4 worm cellular contexts compared by ENCODE assay signal in the genomic region with DNA sequence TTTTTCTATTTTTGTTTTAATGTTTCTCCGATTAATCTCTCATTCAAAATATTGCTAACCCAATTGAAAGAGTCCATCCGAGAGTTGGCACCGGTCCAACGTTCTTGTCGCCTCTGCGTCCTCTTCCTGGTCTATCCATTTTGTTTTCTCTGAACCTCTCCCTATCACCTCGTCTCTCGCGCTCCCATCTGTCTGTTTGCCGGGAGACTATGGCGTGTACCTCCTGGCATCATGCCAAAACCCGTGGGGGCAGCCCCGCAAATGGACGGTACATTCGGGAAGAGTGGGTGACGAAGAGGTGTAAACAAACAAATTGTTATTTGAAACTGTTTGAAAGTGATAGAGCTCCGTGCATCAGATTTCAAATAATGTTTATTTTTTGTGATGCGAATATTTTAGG.
A peak's percentile ranks its signal among the peaks of the same experiment; 100 is the strongest.
TF ChIP-seq lines count a peak whose summit lies in the region.

A gene (minus strand): TSS at position 139 of the 400 bp plus-strand sequence.

TF ChIP-seq in whole organism, L2 larva, 48 proteins besides CTCF, POLR2A, EP300 and RAD21 (continues in another document):
- TF ChIP-seq mbf-1 (tag; optimal IDR thresholded peaks at IDR 0.05; lab: Kevin White, UChicago) (no peak), sma-3 (GFP tag; optimal IDR thresholded peaks at IDR 0.05; lab: Kevin White, UChicago) (peak; percentile 43), unc-39 (tag; optimal IDR thresholded peaks at IDR 0.05; lab: Kevin White, UChicago) (no peak), gmeb-1 (tag; optimal IDR thresholded peaks at IDR 0.05; lab: Kevin White, UChicago) (no peak), egl-27 (tag; optimal IDR thresholded peaks at IDR 0.05; lab: Kevin White, UChicago) (peak; percentile 53), unc-62 (GFP tag; optimal IDR thresholded peaks at IDR 0.05; lab: Kevin White, UChicago) (no peak), unc-55 (GFP tag; optimal IDR thresholded peaks at IDR 0.05; lab: Kevin White, UChicago) (no peak), R02D3.7 (tag; optimal IDR thresholded peaks at IDR 0.05; lab: Kevin White, UChicago) (no peak), crh-2 (tag; optimal IDR thresholded peaks at IDR 0.05; lab: Kevin White, UChicago) (no peak), nhr-23 (tag; optimal IDR thresholded peaks at IDR 0.05; lab: Kevin White, UChicago) (no peak), elt-1 (tag; optimal IDR thresholded peaks at IDR 0.05; lab: Kevin White, UChicago) (no peak), alr-1 (tag; optimal IDR thresholded peaks at IDR 0.05; lab: Kevin White, UChicago) (no peak), mab-5 (tag; optimal IDR thresholded peaks at IDR 0.05; lab: Kevin White, UChicago) (no peak), nhr-129 (tag; optimal IDR thresholded peaks at IDR 0.05; lab: Kevin White, UChicago) (peak; percentile 66), lin-39 (tag; optimal IDR thresholded peaks at IDR 0.05; lab: Kevin White, UChicago) (no peak), ceh-82 (tag; optimal IDR thresholded peaks at IDR 0.05; lab: Kevin White, UChicago) (no peak), peb-1 (tag; optimal IDR thresholded peaks at IDR 0.05; lab: Kevin White, UChicago) (peak; percentile 41), elt-3 (tag; optimal IDR thresholded peaks at IDR 0.05; lab: Kevin White, UChicago) (no peak), nhr-77 (tag; optimal IDR thresholded peaks at IDR 0.05; lab: Kevin White, UChicago) (no peak), ztf-4 (tag; optimal IDR thresholded peaks at IDR 0.05; lab: Kevin White, UChicago) (no peak), snpc-4 (tag; optimal IDR thresholded peaks at IDR 0.05; lab: Kevin White, UChicago) (peak; percentile 33), nhr-25 (tag; optimal IDR thresholded peaks at IDR 0.05; lab: Kevin White, UChicago) (peak; percentile 7), Y55F3AM.14 (GFP tag; optimal IDR thresholded peaks at IDR 0.05; lab: Kevin White, UChicago) (no peak)

TF ChIP-seq in whole organism, L4 larva, 104 proteins besides CTCF, POLR2A, EP300 and RAD21 (continues in another document):
- TF ChIP-seq nhr-48 (tag; optimal IDR thresholded peaks at IDR 0.05; lab: Kevin White, UChicago) = peak; percentile 14
- no peak for TF ChIP-seq lir-3 (tag; optimal IDR thresholded peaks at IDR 0.05; lab: Kevin White, UChicago)
- peak in 1 of 2 experiments; percentile 69 for TF ChIP-seq mdl-1 (tag; optimal IDR thresholded peaks at IDR 0.05; lab: Kevin White, UChicago)
- TF ChIP-seq T26A8.4 (GFP tag; IDR thresholded peaks at IDR 0.05; lab: Robert Waterston, UW) = 0 out of 2 replicates have a peak, but pooled peaks have one; percentile 24
- TF ChIP-seq ceh-44 (GFP tag; IDR thresholded peaks at IDR 0.05; lab: Robert Waterston, UW) = no peak
- no peak for TF ChIP-seq nhr-42 (GFP tag; IDR thresholded peaks at IDR 0.05; lab: Robert Waterston, UW)
- no peak for TF ChIP-seq attf-4 (tag; optimal IDR thresholded peaks at IDR 0.05; lab: Kevin White, UChicago)
- peak; percentile 30 for TF ChIP-seq mes-2 (tag; optimal IDR thresholded peaks at IDR 0.05; lab: Kevin White, UChicago; ENCODE audit: poor library complexity, severe bottlenecking)
- 0 out of 2 replicates have a peak, but pooled peaks have one; percentile 31 for TF ChIP-seq madf-9 (GFP tag; conservative IDR thresholded peaks at IDR 0.05; lab: Robert Waterston, UW)
- TF ChIP-seq aly-2 (tag; optimal IDR thresholded peaks at IDR 0.05; lab: Kevin White, UChicago) = no peak
- TF ChIP-seq tag-97 (GFP tag; IDR thresholded peaks at IDR 0.05; lab: Robert Waterston, UW) = no peak
- peak; percentile 54 for TF ChIP-seq dmd-6 (GFP tag; IDR thresholded peaks at IDR 0.05; lab: Robert Waterston, UW)
- no peak for TF ChIP-seq nhr-237 (tag; optimal IDR thresholded peaks at IDR 0.05; lab: Kevin White, UChicago)
- TF ChIP-seq hmg-1.1 (GFP tag; IDR thresholded peaks at IDR 0.05; lab: Robert Waterston, UW) = peak; percentile 27; the same call in 1 of the 2 replicates
- TF ChIP-seq Y48G9A.11 (GFP tag; IDR thresholded peaks at IDR 0.05; lab: Robert Waterston, UW) = no peak
- TF ChIP-seq unc-39 (tag; optimal IDR thresholded peaks at IDR 0.05; lab: Kevin White, UChicago) = no peak
- no peak for TF ChIP-seq zfp-3 (GFP tag; conservative IDR thresholded peaks at IDR 0.05; lab: Robert Waterston, UW)
- peak; percentile 76 for TF ChIP-seq hlh-11 (tag; optimal IDR thresholded peaks at IDR 0.05; lab: Kevin White, UChicago)
- TF ChIP-seq vab-7 (GFP tag; IDR thresholded peaks at IDR 0.05; lab: Robert Waterston, UW) = no peak
- no peak for TF ChIP-seq unc-62 (GFP tag; optimal IDR thresholded peaks at IDR 0.05 in 1 of 2; lab: Kevin White, UChicago)
- no peak for TF ChIP-seq unc-62 (tag; optimal IDR thresholded peaks at IDR 0.05; lab: Kevin White, UChicago)
- peak; percentile 16 for TF ChIP-seq dpl-1 (GFP tag; optimal IDR thresholded peaks at IDR 0.05; lab: Kevin White, UChicago)

TF ChIP-seq in whole organism, late embryonic, 69 proteins besides CTCF, POLR2A, EP300 and RAD21 (continues in another document):
- no peak for TF ChIP-seq unc-42 (tag; optimal IDR thresholded peaks at IDR 0.05; lab: Kevin White, UChicago)
- TF ChIP-seq ceh-2 (tag; optimal IDR thresholded peaks at IDR 0.05; lab: Kevin White, UChicago) = no peak
- peak; percentile 36 for TF ChIP-seq nfya-1 (tag; optimal IDR thresholded peaks at IDR 0.05; lab: Kevin White, UChicago)
- TF ChIP-seq odd-2 (tag; optimal IDR thresholded peaks at IDR 0.05; lab: Kevin White, UChicago) = no peak
- no peak for TF ChIP-seq fax-1 (tag; optimal IDR thresholded peaks at IDR 0.05; lab: Kevin White, UChicago)
- TF ChIP-seq zip-5 (tag; optimal IDR thresholded peaks at IDR 0.05; lab: Kevin White, UChicago) = no peak
- TF ChIP-seq ceh-9 (tag; optimal IDR thresholded peaks at IDR 0.05; lab: Kevin White, UChicago) = no peak
- no peak for TF ChIP-seq ceh-14 (tag; optimal IDR thresholded peaks at IDR 0.05; lab: Kevin White, UChicago)
- TF ChIP-seq ceh-18 (tag; optimal IDR thresholded peaks at IDR 0.05; lab: Kevin White, UChicago) = peak; percentile 45
- TF ChIP-seq sox-2 (GFP tag; IDR thresholded peaks at IDR 0.05; lab: Robert Waterston, UW) = no peak
- TF ChIP-seq ceh-34 (tag; optimal IDR thresholded peaks at IDR 0.05; lab: Kevin White, UChicago) = peak; percentile 55
- no peak for TF ChIP-seq ceh-48 (tag; optimal IDR thresholded peaks at IDR 0.05; lab: Kevin White, UChicago)
- no peak for TF ChIP-seq dmd-4 (tag; optimal IDR thresholded peaks at IDR 0.05; lab: Kevin White, UChicago; ENCODE audit: borderline replicate concordance)
- no peak for TF ChIP-seq nhr-11 (tag; optimal IDR thresholded peaks at IDR 0.05; lab: Kevin White, UChicago)
- no peak for TF ChIP-seq sox-4 (tag; optimal IDR thresholded peaks at IDR 0.05; lab: Kevin White, UChicago)
- no peak for TF ChIP-seq lim-6 (tag; optimal IDR thresholded peaks at IDR 0.05; lab: Kevin White, UChicago)
- no peak for TF ChIP-seq nhr-232 (tag; optimal IDR thresholded peaks at IDR 0.05; lab: Kevin White, UChicago)
- TF ChIP-seq fkh-10 (GFP tag; optimal IDR thresholded peaks at IDR 0.05; lab: Kevin White, UChicago) = no peak
- TF ChIP-seq tbx-2 (tag; optimal IDR thresholded peaks at IDR 0.05; lab: Kevin White, UChicago) = peak; percentile 11
- TF ChIP-seq unc-86 (tag; optimal IDR thresholded peaks at IDR 0.05; lab: Kevin White, UChicago) = no peak
- TF ChIP-seq pha-4 (tag; optimal IDR thresholded peaks at IDR 0.05; lab: Kevin White, UChicago) = no peak
- no peak for TF ChIP-seq pat-9 (tag; optimal IDR thresholded peaks at IDR 0.05; lab: Kevin White, UChicago)
- TF ChIP-seq fkh-6 (tag; optimal IDR thresholded peaks at IDR 0.05; lab: Kevin White, UChicago) = no peak
- no peak for TF ChIP-seq pqm-1 (tag; optimal IDR thresholded peaks at IDR 0.05; lab: Kevin White, UChicago)
- TF ChIP-seq tbx-7 (tag; optimal IDR thresholded peaks at IDR 0.05; lab: Kevin White, UChicago) = no peak
- no peak for TF ChIP-seq pha-2 (tag; optimal IDR thresholded peaks at IDR 0.05; lab: Kevin White, UChicago)

TF ChIP-seq in whole organism, mixed stage, embryonic, 35 proteins besides CTCF, POLR2A, EP300 and RAD21:
- TF ChIP-seq lin-32 (GFP tag; optimal IDR thresholded peaks at IDR 0.05; lab: Kevin White, UChicago) = peak; percentile 71
- TF ChIP-seq ham-2 (GFP tag; optimal IDR thresholded peaks at IDR 0.05; lab: Kevin White, UChicago) = peak; percentile 7
- TF ChIP-seq ces-1 (GFP tag; optimal IDR thresholded peaks at IDR 0.05; lab: Kevin White, UChicago) = peak; percentile 22
- TF ChIP-seq cnd-1 (tag; optimal IDR thresholded peaks at IDR 0.05; lab: Kevin White, UChicago) = peak; percentile 82
- TF ChIP-seq sem-2 (GFP tag; optimal IDR thresholded peaks at IDR 0.05; lab: Kevin White, UChicago) = no peak
- TF ChIP-seq unc-120 (tag; optimal IDR thresholded peaks at IDR 0.05; lab: Kevin White, UChicago; ENCODE audit: poor library complexity, severe bottlenecking) = peak; percentile 56
- TF ChIP-seq blmp-1 (tag; optimal IDR thresholded peaks at IDR 0.05; lab: Kevin White, UChicago) = no peak
- no peak for TF ChIP-seq bed-3 (GFP tag; optimal IDR thresholded peaks at IDR 0.05; lab: Kevin White, UChicago)
- peak; percentile 5 for TF ChIP-seq ceh-83 (GFP tag; optimal IDR thresholded peaks at IDR 0.05; lab: Kevin White, UChicago)
- no peak for TF ChIP-seq hlh-1 (tag; optimal IDR thresholded peaks at IDR 0.05; lab: Kevin White, UChicago)
